Worm (Caenorhabditis elegans) whole organism, L2 larva: ENCODE results near the gene C50E3.9.

Experiments
- C34F6.9 ChIP-seq: fragments of 150-350 bp; optimal IDR thresholded peaks from 2 replicates; lab custom pipeline; 2014; ENCODE audit warnings: missing biosample characterization, missing genetic modification characterization
- F13H6.1 ChIP-seq: sonication (generic microtip); optimal IDR thresholded peaks from 2 replicates; lab custom pipeline; 2016; ENCODE audit warnings: missing genetic modification characterization, missing compliant biosample characterization
- R02D3.7 ChIP-seq: fragments of 150-350 bp; optimal IDR thresholded peaks from 2 replicates; lab custom pipeline; 2014; ENCODE audit warnings: missing biosample characterization, missing genetic modification characterization
- Y55F3AM.14 ChIP-seq: fragments of 200-800 bp; sonication (Bioruptor generic); optimal IDR thresholded peaks from 2 replicates; lab custom pipeline; 2018; ENCODE audit warnings: mild to moderate bottlenecking, missing genetic modification characterization, missing compliant biosample characterization
- ZK546.5 ChIP-seq: sonication (generic microtip); optimal IDR thresholded peaks from 2 replicates; lab custom pipeline; 2017; ENCODE audit warnings: missing biosample characterization, missing genetic modification characterization
- alr-1 ChIP-seq: fragments of 150-350 bp; optimal IDR thresholded peaks from 2 replicates; lab custom pipeline; 2014; ENCODE audit warnings: missing biosample characterization, missing genetic modification characterization
- aly-2 ChIP-seq: fragments of 150-350 bp; optimal IDR thresholded peaks from 2 replicates; lab custom pipeline; 2014; ENCODE audit warnings: missing biosample characterization, missing genetic modification characterization
- ama-1 ChIP-seq: fragments of 150-350 bp; optimal IDR thresholded peaks from 2 replicates; lab custom pipeline; 2018; ENCODE audit warnings: inconsistent platforms
- blmp-1 ChIP-seq: sonication (generic microtip); optimal IDR thresholded peaks from 2 replicates; lab custom pipeline; 2017; ENCODE audit warnings: missing genetic modification characterization, mild to moderate bottlenecking, missing compliant biosample characterization, antibody characterized with exemption, moderate library complexity; ENCODE audit not compliant: insufficient read depth
- ceh-16 ChIP-seq: fragments of 150-350 bp; optimal IDR thresholded peaks from 2 replicates; lab custom pipeline; 2014; ENCODE audit warnings: missing biosample characterization, missing genetic modification characterization
- crh-2 ChIP-seq: sonication (generic microtip); optimal IDR thresholded peaks from 2 replicates; lab custom pipeline; 2017; ENCODE audit warnings: missing biosample characterization, missing genetic modification characterization
- dmd-4 ChIP-seq: sonication (generic microtip); optimal IDR thresholded peaks from 2 replicates; lab custom pipeline; 2017; ENCODE audit warnings: missing biosample characterization, missing genetic modification characterization
- elt-3 ChIP-seq: sonication (generic microtip); optimal IDR thresholded peaks from 2 replicates; lab custom pipeline; 2017; ENCODE audit warnings: missing biosample characterization, missing genetic modification characterization
- gmeb-1 ChIP-seq: fragments of 150-350 bp; optimal IDR thresholded peaks from 2 replicates; lab custom pipeline; 2014; ENCODE audit warnings: missing biosample characterization, missing genetic modification characterization
- lin-11 ChIP-seq: fragments of 150-350 bp; sonication (generic microtip); optimal IDR thresholded peaks from 2 replicates; lab custom pipeline; 2014; ENCODE audit warnings: missing biosample characterization, missing genetic modification characterization, inconsistent platforms, mixed read lengths
- lin-13 ChIP-seq: fragments of 150-350 bp; optimal IDR thresholded peaks from 2 replicates; lab custom pipeline; 2014; ENCODE audit warnings: missing biosample characterization, missing genetic modification reagents, missing genetic modification characterization
- lin-39 ChIP-seq: fragments of 150-350 bp; optimal IDR thresholded peaks from 2 replicates; lab custom pipeline; 2014; ENCODE audit warnings: missing biosample characterization, missing genetic modification reagents, missing genetic modification characterization
- lsy-2 ChIP-seq, 2 experiments: fragments of 150-350 bp in 1 of 2; sonication (generic microtip) in 1 of 2; optimal IDR thresholded peaks; 2 replicates each; lab custom pipeline; 2014 to 2017; ENCODE audit warnings: missing biosample characterization in 2 of 2, missing genetic modification characterization in 2 of 2
- mab-5 ChIP-seq: fragments of 150-350 bp; optimal IDR thresholded peaks from 2 replicates; lab custom pipeline; 2014; ENCODE audit warnings: missing biosample characterization, missing genetic modification characterization
- mbf-1 ChIP-seq: sonication (generic microtip); optimal IDR thresholded peaks from 2 replicates; lab custom pipeline; 2017; ENCODE audit warnings: missing biosample characterization, missing genetic modification characterization
- mdl-1 ChIP-seq, 2 experiments: fragments of 150-350 bp in 1 of 2; sonication (generic microtip) in 1 of 2; optimal IDR thresholded peaks; 2 replicates each; lab custom pipeline; 2017; ENCODE audit warnings: missing biosample characterization in 2 of 2, missing genetic modification characterization in 2 of 2
- nhr-10 ChIP-seq: sonication (generic microtip); optimal IDR thresholded peaks from 2 replicates; lab custom pipeline; 2017; ENCODE audit warnings: missing biosample characterization, missing genetic modification characterization
- nhr-11 ChIP-seq: fragments of 150-350 bp; optimal IDR thresholded peaks from 2 replicates; lab custom pipeline; 2014; ENCODE audit warnings: missing biosample characterization, missing genetic modification characterization
- nhr-12 ChIP-seq: fragments of 150-350 bp; optimal IDR thresholded peaks from 2 replicates; lab custom pipeline; 2014; ENCODE audit warnings: missing biosample characterization, missing genetic modification characterization
- nhr-129 ChIP-seq: fragments of 150-350 bp; optimal IDR thresholded peaks from 2 replicates; lab custom pipeline; 2014; ENCODE audit warnings: missing biosample characterization, missing genetic modification characterization
- nhr-21 ChIP-seq: fragments of 150-350 bp; optimal IDR thresholded peaks from 2 replicates; lab custom pipeline; 2014; ENCODE audit warnings: missing biosample characterization, missing genetic modification characterization
- nhr-23 ChIP-seq: fragments of 150-350 bp; optimal IDR thresholded peaks from 2 replicates; lab custom pipeline; 2014; ENCODE audit warnings: missing biosample characterization, missing genetic modification reagents, missing genetic modification characterization
- nhr-237 ChIP-seq: fragments of 150-350 bp; optimal IDR thresholded peaks from 2 replicates; lab custom pipeline; 2014; ENCODE audit warnings: missing biosample characterization, missing genetic modification characterization
- nhr-6 ChIP-seq: fragments of 150-350 bp; optimal IDR thresholded peaks from 2 replicates; lab custom pipeline; 2014; ENCODE audit warnings: missing biosample characterization, missing genetic modification characterization
- nhr-77 ChIP-seq: fragments of 150-350 bp; optimal IDR thresholded peaks from 2 replicates; lab custom pipeline; 2014; ENCODE audit warnings: missing biosample characterization, missing genetic modification characterization
- sem-4 ChIP-seq: fragments of 150-350 bp; optimal IDR thresholded peaks from 2 replicates; lab custom pipeline; 2014; ENCODE audit warnings: missing biosample characterization, missing genetic modification reagents, missing genetic modification characterization
- skn-1 ChIP-seq: sonication (generic microtip); optimal IDR thresholded peaks from 2 replicates; lab custom pipeline; 2017; ENCODE audit warnings: missing biosample characterization, missing genetic modification characterization
- sma-3 ChIP-seq: sonication (generic microtip); optimal IDR thresholded peaks from 2 replicates; lab custom pipeline; 2016; ENCODE audit warnings: missing genetic modification reagents, missing genetic modification characterization, missing compliant biosample characterization
- snpc-4 ChIP-seq: fragments of 150-350 bp; optimal IDR thresholded peaks from 2 replicates; lab custom pipeline; 2014; ENCODE audit warnings: missing biosample characterization, missing genetic modification characterization
- unc-55 ChIP-seq: fragments of 150-350 bp; sonication (generic microtip); optimal IDR thresholded peaks from 3 replicates; lab custom pipeline; 2014; ENCODE audit warnings: missing biosample characterization, missing genetic modification reagents, missing genetic modification characterization
- unc-62 ChIP-seq: fragments of 150-350 bp; optimal IDR thresholded peaks from 2 replicates; lab custom pipeline; 2014; ENCODE audit warnings: missing biosample characterization, missing genetic modification reagents, missing genetic modification characterization
- ztf-1 ChIP-seq: fragments of 200-800 bp; sonication (Bioruptor generic); conservative IDR thresholded peaks from 2 replicates; pipeline ENCODE4 v1.3.6; 2022; ENCODE audit warnings: missing genetic modification characterization, missing compliant biosample characterization
- ztf-11 ChIP-seq: sonication (generic microtip); optimal IDR thresholded peaks from 2 replicates; lab custom pipeline; 2017; ENCODE audit warnings: missing biosample characterization, missing genetic modification characterization
- ztf-4 ChIP-seq: fragments of 150-350 bp; optimal IDR thresholded peaks from 2 replicates; lab custom pipeline; 2014; ENCODE audit warnings: missing biosample characterization, missing genetic modification characterization

The C50E3.9 gene

DNA sequence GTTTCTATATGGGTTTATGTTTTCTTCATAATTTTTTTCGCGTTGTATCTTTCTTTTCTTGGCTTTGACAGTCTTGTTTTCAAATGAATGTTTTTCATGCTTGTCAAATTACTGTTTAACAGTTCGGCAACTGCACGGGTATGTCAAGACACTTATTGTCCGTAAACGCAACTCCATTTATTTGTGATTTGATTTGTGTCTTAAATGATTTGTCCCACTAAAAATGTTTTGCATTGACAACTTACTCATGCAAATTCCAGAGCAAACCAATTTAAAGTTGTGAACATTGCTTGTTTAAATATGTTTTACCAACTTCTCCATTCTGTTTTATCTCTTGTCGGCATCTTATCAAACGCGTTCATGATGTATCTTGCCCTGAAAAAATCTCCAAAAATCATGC is 31.7 kb upstream of the C50E3.9 start, which contains the start of gene srd-25:
TSS of gene srd-25 (plus strand) at position 301 of the 400 bp plus-strand sequence.
- TF ChIP-seq lin-11 (tag; lab: Kevin White, UChicago) (no peak), unc-62 (GFP tag; lab: Kevin White, UChicago) (no peak), nhr-77 (tag; lab: Kevin White, UChicago) (no peak), mdl-1 (tag; optimal IDR thresholded peaks at IDR 0.05; lab: Kevin White, UChicago) (no peak)

DNA sequence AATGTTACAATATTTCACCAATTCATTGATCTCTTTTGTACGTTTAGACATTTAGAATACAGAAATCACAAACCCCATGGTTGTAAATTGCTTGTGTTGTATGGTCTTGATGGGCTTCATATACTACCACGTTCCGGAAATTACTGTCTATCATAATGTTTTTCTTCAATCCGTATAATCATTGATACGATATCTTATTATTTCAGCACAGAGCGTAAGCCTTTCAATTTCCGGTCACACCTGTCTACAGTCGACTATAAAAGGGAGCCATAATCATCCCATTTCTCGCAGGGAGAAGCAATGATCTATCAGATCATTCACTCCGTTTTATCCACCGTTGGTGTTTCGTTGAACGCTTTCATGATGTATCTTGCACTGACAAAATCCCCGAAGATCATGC is 29.5 kb upstream of the C50E3.9 start, which contains the start of gene srd-30:
TSS of gene srd-30 (plus strand) at position 301 of the 400 bp plus-strand sequence.
- TF ChIP-seq elt-3 = no peak
- TF ChIP-seq nhr-11 (tag; lab: Kevin White, UChicago) = no peak

DNA sequence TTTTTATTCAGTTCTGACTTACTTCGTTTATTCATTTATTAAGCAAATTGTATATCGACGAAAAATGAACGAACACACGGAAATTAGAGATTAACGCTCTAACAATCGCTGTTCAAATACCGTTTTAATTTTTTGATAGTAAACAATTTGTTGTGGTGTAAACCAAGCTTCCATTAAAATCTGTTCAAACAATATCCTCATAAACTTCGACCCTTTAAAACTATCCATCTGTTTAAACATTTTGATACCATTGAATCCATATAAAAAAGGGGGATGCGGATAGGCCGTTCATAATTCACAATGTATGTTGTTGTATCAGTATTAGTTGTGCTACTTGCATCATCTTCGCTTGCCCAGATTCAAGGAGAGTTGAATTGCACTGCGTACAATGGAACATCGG is 26.5 kb upstream of the C50E3.9 start, which contains the start of gene F07C4.6:
TSS of gene F07C4.6 (plus strand) at position 301 of the 400 bp plus-strand sequence.
- TF ChIP-seq nhr-21 (peak; percentile 24), alr-1 (tag; lab: Kevin White, UChicago) (no peak)

DNA sequence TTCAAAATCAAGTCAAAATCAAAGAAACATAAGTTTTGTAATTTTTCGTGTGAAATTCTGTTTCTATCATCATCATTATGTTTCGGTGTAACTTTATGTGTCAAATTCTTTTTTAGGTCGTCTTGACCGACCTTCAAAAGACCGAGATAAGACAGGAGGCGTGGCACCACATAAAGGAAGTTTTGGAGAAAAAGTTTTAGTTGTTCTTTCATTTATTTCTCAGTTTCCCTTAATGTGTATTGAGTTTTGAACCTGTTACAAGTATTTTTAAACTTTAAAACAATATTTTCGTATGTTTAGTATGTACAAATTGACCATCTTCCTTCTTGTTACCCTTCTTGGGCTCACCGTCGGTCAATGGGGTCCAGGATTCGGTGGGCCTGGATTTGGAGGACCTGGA is 24.6 kb upstream of the C50E3.9 start, which contains the start of gene grsp-4:
TSS of gene grsp-4 (plus strand) at position 301 of the 400 bp plus-strand sequence.
- TF ChIP-seq ceh-16 (tag; lab: Kevin White, UChicago) (no peak), nhr-12 (tag; lab: Kevin White, UChicago) (no peak), ZK546.5 (tag; lab: Kevin White, UChicago) (no peak), nhr-237 (tag; lab: Kevin White, UChicago) (no peak), nhr-10 (tag; lab: Kevin White, UChicago) (no peak), nhr-23 (tag; lab: Kevin White, UChicago) (no peak), lsy-2 (tag; optimal IDR thresholded peaks at IDR 0.05; lab: Kevin White, UChicago) (no peak), R02D3.7 (tag; lab: Kevin White, UChicago) (no peak), elt-3 (no peak), blmp-1 (tag; lab: Kevin White, UChicago) (no peak), skn-1 (tag; lab: Kevin White, UChicago) (no peak), nhr-129 (no peak), mab-5 (tag; lab: Kevin White, UChicago) (no peak), lin-13 (GFP tag; lab: Kevin White, UChicago) (no peak), ztf-11 (no peak), unc-55 (GFP tag; lab: Kevin White, UChicago) (no peak), mbf-1 (tag; lab: Kevin White, UChicago) (no peak), ama-1 (lab: Kevin White, UChicago) (no peak), aly-2 (tag; lab: Kevin White, UChicago) (no peak)

DNA sequence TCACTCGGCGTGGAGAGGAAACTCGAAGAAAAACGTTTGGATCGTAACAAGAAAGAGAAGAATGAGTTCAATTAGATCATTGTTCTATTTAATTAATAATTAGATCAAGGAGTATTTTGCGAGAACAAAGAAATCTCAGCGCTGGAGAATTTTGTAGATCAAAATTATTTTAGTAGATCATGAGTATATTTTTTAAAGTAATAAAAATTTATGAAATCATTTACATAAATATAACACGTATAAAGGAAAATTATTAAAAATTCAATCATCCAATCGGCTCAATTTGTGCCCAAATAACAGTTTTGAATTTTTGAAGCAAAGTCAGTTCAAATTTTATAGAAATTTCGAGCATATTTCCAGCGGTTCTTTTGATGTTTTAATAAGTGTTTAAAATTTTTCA is 24.1 kb upstream of the C50E3.9 start, which contains the start of gene C50E3.13:
TSS of gene C50E3.13 (minus strand) at position 101 of the 400 bp plus-strand sequence.
- TF ChIP-seq F13H6.1 (tag; lab: Kevin White, UChicago) (no peak), nhr-6 (no peak), crh-2 (tag; lab: Kevin White, UChicago) (no peak), ztf-4 (tag; lab: Kevin White, UChicago) (no peak), ztf-1 (GFP tag; lab: Robert Waterston, UW) (no peak), ceh-16 (tag; lab: Kevin White, UChicago) (no peak), gmeb-1 (tag; lab: Kevin White, UChicago) (no peak), snpc-4 (tag; lab: Kevin White, UChicago) (no peak), dmd-4 (tag; lab: Kevin White, UChicago) (no peak), sem-4 (tag; lab: Kevin White, UChicago) (no peak), sma-3 (no peak), nhr-23 (tag; lab: Kevin White, UChicago) (no peak), nhr-237 (tag; lab: Kevin White, UChicago) (no peak), alr-1 (tag; lab: Kevin White, UChicago) (no peak), lin-39 (tag; lab: Kevin White, UChicago) (no peak), C34F6.9 (tag; lab: Kevin White, UChicago) (no peak), lin-13 (GFP tag; lab: Kevin White, UChicago) (no peak), mab-5 (tag; lab: Kevin White, UChicago) (no peak), Y55F3AM.14 (no peak), nhr-77 (tag; lab: Kevin White, UChicago) (no peak)
